Worm (Caenorhabditis elegans): ENCODE data around the gene ZK1248.17.

ZK1248.17 gene

ce11 chrII:5829940-5830424, 15.4 kb downstream of the ZK1248.17 start, which contains the start of gene col-74 (continued):
- TF ChIP-seq D1046.2 (GFP tag; IDR thresholded peaks at IDR 0.05) (no peak), hlh-11 (tag; optimal IDR thresholded peaks at IDR 0.05) (peak; percentile 42), set-16 (GFP tag; IDR thresholded peaks at IDR 0.05) (no peak), sdz-12 (GFP tag; optimal IDR thresholded peaks at IDR 0.05) (no peak), ztf-11 (tag; optimal IDR thresholded peaks at IDR 0.05) (no peak), zip-2 (tag; optimal IDR thresholded peaks at IDR 0.05) (no peak), dpl-1 (GFP tag; optimal IDR thresholded peaks at IDR 0.05) (no peak), nhr-11 (tag; optimal IDR thresholded peaks at IDR 0.05) (no peak), T20F7.1 (GFP tag; optimal IDR thresholded peaks at IDR 0.05) (no peak), mep-1 (tag; optimal IDR thresholded peaks at IDR 0.05) (no peak), attf-4 (tag; optimal IDR thresholded peaks at IDR 0.05) (no peak), nhr-41 (GFP tag; IDR thresholded peaks at IDR 0.05) (no peak), Y105C5A.15 (GFP tag; IDR thresholded peaks at IDR 0.05) (no peak), rbr-2 (tag; optimal IDR thresholded peaks at IDR 0.05) (no peak), mxl-3 (GFP tag; optimal IDR thresholded peaks at IDR 0.05) (no peak), mdt-29 (GFP tag; IDR thresholded peaks at IDR 0.05) (no peak), tag-97 (GFP tag; IDR thresholded peaks at IDR 0.05) (no peak), daf-8 (GFP tag; IDR thresholded peaks at IDR 0.05) (no peak), lin-38 (GFP tag; IDR thresholded peaks at IDR 0.05) (no peak), ceh-20 (GFP tag; IDR thresholded peaks at IDR 0.05) (no peak), zfp-3 (GFP tag; conservative IDR thresholded peaks at IDR 0.05) (no peak), F26F4.8 (GFP tag; conservative IDR thresholded peaks at IDR 0.05) (no peak), mxl-2 (GFP tag; conservative IDR thresholded peaks at IDR 0.05) (no peak), daf-16 (GFP tag; optimal IDR thresholded peaks at IDR 0.05) (no peak), daf-16 (tag; optimal IDR thresholded peaks at IDR 0.05) (peak; percentile 60), fkh-10 (GFP tag; optimal IDR thresholded peaks at IDR 0.05) (no peak)

- TF ChIP-seq tra-1 (GFP tag; IDR thresholded peaks at IDR 0.05), result no peak
- TF ChIP-seq lin-13 (GFP tag; optimal IDR thresholded peaks at IDR 0.05), result no peak
- no peak for TF ChIP-seq rbr-2 (tag; optimal IDR thresholded peaks at IDR 0.05)
Measured at ce11 chrII:5828486-5828885, 16.9 kb downstream of the ZK1248.17 start, which contains the start of gene ZK1248.11. Gene ZK1248.11 (minus strand): TSS chrII:5828586.

DNA sequence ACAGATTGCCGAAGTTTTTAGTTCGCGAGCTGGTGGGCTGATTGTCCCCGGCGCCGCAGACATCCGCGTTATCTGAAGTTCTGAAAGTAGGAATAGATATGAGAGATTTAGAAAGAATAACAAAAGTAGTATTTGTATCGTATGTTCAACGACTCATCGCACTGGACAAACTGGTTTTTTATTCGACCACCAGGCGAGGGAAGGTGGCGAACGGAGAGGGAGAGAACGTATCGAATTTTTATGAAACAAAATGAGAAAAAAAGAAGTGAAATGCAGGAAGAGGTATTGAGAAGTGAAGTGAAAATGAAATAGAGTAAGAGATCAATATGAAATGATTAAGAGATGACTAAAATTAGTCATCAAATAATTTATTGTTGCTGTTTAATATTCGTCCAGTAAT, 18.0 kb downstream of the ZK1248.17 start, which contains the start of gene tbc-2:
TSS of gene tbc-2 (minus strand) at position 80 of the 400 bp plus-strand sequence.
- TF ChIP-seq nhr-102 (tag; optimal IDR thresholded peaks at IDR 0.05), result no peak
- peak in 1 of 2 experiments; percentile 51 for TF ChIP-seq unc-62 (GFP tag; optimal IDR thresholded peaks at IDR 0.05 in 1 of 2)
- TF ChIP-seq unc-62 (tag; optimal IDR thresholded peaks at IDR 0.05), result no peak
- no peak for TF ChIP-seq nhr-6 (tag; optimal IDR thresholded peaks at IDR 0.05)
- TF ChIP-seq nhr-28 (tag; optimal IDR thresholded peaks at IDR 0.05), result peak; percentile 36
- no peak for TF ChIP-seq nhr-10 (tag; optimal IDR thresholded peaks at IDR 0.05)
- no peak for TF ChIP-seq daf-19 (GFP tag; conservative IDR thresholded peaks at IDR 0.05)
- no peak for TF ChIP-seq F10B5.3 (tag; optimal IDR thresholded peaks at IDR 0.05)
- TF ChIP-seq lin-13 (GFP tag; optimal IDR thresholded peaks at IDR 0.05), result no peak
- no peak for TF ChIP-seq lin-15B (tag; optimal IDR thresholded peaks at IDR 0.05)
- TF ChIP-seq zfp-3 (GFP tag; conservative IDR thresholded peaks at IDR 0.05), result no peak
- no peak for TF ChIP-seq sdz-12 (GFP tag; optimal IDR thresholded peaks at IDR 0.05)
- TF ChIP-seq F49E8.2 (tag; optimal IDR thresholded peaks at IDR 0.05; ENCODE audit: borderline replicate concordance), result no peak
- no peak for TF ChIP-seq zfp-2 (tag; optimal IDR thresholded peaks at IDR 0.05)
- no peak for TF ChIP-seq ama-1 (optimal IDR thresholded peaks at IDR 0.05)
- TF ChIP-seq ZK337.2 (GFP tag; IDR thresholded peaks at IDR 0.05), result no peak
